Worm (Caenorhabditis elegans) whole organism, L1 larva: ENCODE measurements around the gene ubc-7.

ENCODE experiments used
- C04F5.9 ChIP-seq: sonication (generic microtip); optimal IDR thresholded peaks from 2 replicates; lab custom pipeline; 2016; ENCODE audit warnings: missing genetic modification characterization, missing compliant biosample characterization
- Y116A8C.19 ChIP-seq: sonication (generic microtip); optimal IDR thresholded peaks from 2 replicates; lab custom pipeline; 2016; ENCODE audit warnings: missing compliant biosample characterization, missing genetic modification characterization, borderline replicate concordance
- aha-1 ChIP-seq: fragments of 150-350 bp; optimal IDR thresholded peaks from 2 replicates; lab custom pipeline; 2014; ENCODE audit warnings: missing biosample characterization, missing genetic modification characterization
- aly-2 ChIP-seq: fragments of 150-350 bp; optimal IDR thresholded peaks from 2 replicates; lab custom pipeline; 2014; ENCODE audit warnings: missing biosample characterization, missing genetic modification characterization
- blmp-1 ChIP-seq: fragments of 150-350 bp; optimal IDR thresholded peaks from 2 replicates; lab custom pipeline; 2014; ENCODE audit warnings: missing biosample characterization, missing genetic modification characterization
- ceh-63 ChIP-seq: fragments of 200-800 bp; sonication (Bioruptor generic); optimal IDR thresholded peaks from 2 replicates; lab custom pipeline; 2018; ENCODE audit warnings: mild to moderate bottlenecking, missing genetic modification characterization, missing compliant biosample characterization
- ceh-88 ChIP-seq: fragments of 200-800 bp; sonication (Bioruptor generic); IDR thresholded peaks from 2 replicates; pipeline ENCODE4 v1.3.6; 2022; ENCODE audit warnings: missing genetic modification characterization, missing compliant biosample characterization
- dsc-1 ChIP-seq: sonication (generic microtip); optimal IDR thresholded peaks from 2 replicates; lab custom pipeline; 2016; ENCODE audit warnings: mild to moderate bottlenecking, missing genetic modification characterization, missing compliant biosample characterization
- efl-1 ChIP-seq, 4 experiments: fragments of 150-350 bp; optimal IDR thresholded peaks in 3 of 4; peaks in 1 of 4; 1 replicate in 1 of 4; 2 replicates in 3 of 4; lab custom pipeline; 2014; ENCODE audit warnings: missing biosample characterization in 2 of 4, missing genetic modification characterization in 2 of 4, missing genetic modification reagents in 2 of 4
- efl-3 ChIP-seq: fragments of 200-800 bp; sonication (Bioruptor generic); optimal IDR thresholded peaks from 2 replicates; lab custom pipeline; 2018; ENCODE audit warnings: mild to moderate bottlenecking, missing genetic modification characterization, missing compliant biosample characterization
- elt-2 ChIP-seq: sonication (generic microtip); optimal IDR thresholded peaks from 2 replicates; lab custom pipeline; 2016; ENCODE audit warnings: missing genetic modification characterization, mild to moderate bottlenecking, inconsistent platforms, missing compliant biosample characterization, missing genetic modification reagents
- elt-3 ChIP-seq, 6 experiments: fragments of 150-350 bp in 1 of 6; sonication (generic microtip); optimal IDR thresholded peaks; 2 replicates each; lab custom pipeline; 2017 to 2018; ENCODE audit warnings: missing biosample characterization in 6 of 6, missing genetic modification characterization in 6 of 6, inconsistent platforms in 1 of 6
- fkh-10 ChIP-seq: sonication (generic microtip); optimal IDR thresholded peaks from 2 replicates; lab custom pipeline; 2017; ENCODE audit warnings: missing biosample characterization, missing genetic modification reagents, missing genetic modification characterization
- fkh-8 ChIP-seq: sonication (generic microtip); optimal IDR thresholded peaks from 2 replicates; lab custom pipeline; 2016; ENCODE audit warnings: mild to moderate bottlenecking, missing genetic modification characterization, missing compliant biosample characterization
- hlh-17 ChIP-seq: fragments of 200-800 bp; sonication (Bioruptor generic); optimal IDR thresholded peaks from 2 replicates; lab custom pipeline; 2018; ENCODE audit warnings: missing genetic modification characterization, mild to moderate bottlenecking, missing compliant biosample characterization, moderate library complexity, borderline replicate concordance
- lin-14 ChIP-seq: fragments of 200-800 bp; sonication (Bioruptor generic); optimal IDR thresholded peaks from 2 replicates; lab custom pipeline; 2018; ENCODE audit warnings: mild to moderate bottlenecking, missing genetic modification characterization, moderate library complexity, missing compliant biosample characterization
- lin-35 ChIP-seq, 2 experiments: fragments of 150-350 bp; optimal IDR thresholded peaks; 2 replicates each; lab custom pipeline; 2014; ENCODE audit warnings: missing biosample characterization in 2 of 2, missing genetic modification characterization in 2 of 2, missing genetic modification reagents in 2 of 2
- lsy-2 ChIP-seq, 2 experiments: fragments of 150-350 bp; optimal IDR thresholded peaks; 2 replicates each; lab custom pipeline; 2014; ENCODE audit warnings: missing biosample characterization in 2 of 2, missing genetic modification characterization in 2 of 2
- nhr-20 ChIP-seq: sonication (generic microtip); optimal IDR thresholded peaks from 2 replicates; lab custom pipeline; 2016; ENCODE audit warnings: mild to moderate bottlenecking, missing genetic modification characterization, missing compliant biosample characterization
- nhr-28 ChIP-seq: fragments of 150-350 bp; optimal IDR thresholded peaks from 2 replicates; lab custom pipeline; 2014; ENCODE audit warnings: missing biosample characterization, missing genetic modification characterization
- nhr-76 ChIP-seq: sonication (generic microtip); optimal IDR thresholded peaks from 2 replicates; lab custom pipeline; 2017; ENCODE audit warnings: missing biosample characterization, missing genetic modification characterization
- nhr-84 ChIP-seq: sonication (generic microtip); optimal IDR thresholded peaks from 2 replicates; lab custom pipeline; 2017; ENCODE audit warnings: missing biosample characterization, missing genetic modification characterization
- nhr-85 ChIP-seq: sonication (generic microtip); peaks from one replicate; lab custom pipeline; 2016; ENCODE audit warnings: missing genetic modification characterization, inconsistent platforms, missing compliant biosample characterization
- pax-3 ChIP-seq: fragments of 200-800 bp; sonication (Bioruptor generic); optimal IDR thresholded peaks from 2 replicates; lab custom pipeline; 2018; ENCODE audit warnings: mild to moderate bottlenecking, missing genetic modification characterization, moderate library complexity, missing compliant biosample characterization
- rnt-1 ChIP-seq: sonication (generic microtip); optimal IDR thresholded peaks from 2 replicates; lab custom pipeline; 2016; ENCODE audit warnings: mild to moderate bottlenecking, missing genetic modification characterization, moderate library complexity, missing compliant biosample characterization
- sptf-1 ChIP-seq: fragments of 150-350 bp; optimal IDR thresholded peaks from 2 replicates; lab custom pipeline; 2014; ENCODE audit warnings: missing biosample characterization, missing genetic modification characterization
- sup-37 ChIP-seq: fragments of 200-800 bp; sonication (Bioruptor generic); optimal IDR thresholded peaks from 2 replicates; lab custom pipeline; 2018; ENCODE audit warnings: mild to moderate bottlenecking, missing genetic modification characterization, missing compliant biosample characterization
- tbx-2 ChIP-seq: sonication (generic microtip); optimal IDR thresholded peaks from 2 replicates; lab custom pipeline; 2016; ENCODE audit warnings: missing genetic modification characterization, missing compliant biosample characterization
- unc-30 ChIP-seq: sonication (generic microtip); optimal IDR thresholded peaks from 2 replicates; lab custom pipeline; 2017; ENCODE audit warnings: missing biosample characterization, missing genetic modification characterization
- unc-98 ChIP-seq: fragments of 200-800 bp; sonication (Bioruptor generic); IDR thresholded peaks from 2 replicates; pipeline ENCODE4 v1.3.6; 2022; ENCODE audit warnings: missing genetic modification characterization, missing compliant biosample characterization
- xbp-1 ChIP-seq: sonication (generic microtip); optimal IDR thresholded peaks from 2 replicates; lab custom pipeline; 2016; ENCODE audit warnings: missing genetic modification characterization, missing compliant biosample characterization
- ztf-4 ChIP-seq: fragments of 150-350 bp; optimal IDR thresholded peaks from 2 replicates; lab custom pipeline; 2014; ENCODE audit warnings: missing biosample characterization, missing genetic modification characterization

ubc-7 gene

ce11 chrIII:9655802-9656201, 24.8 kb upstream of the ubc-7 start, which contains the start of gene C15H7.4:
Gene C15H7.4 (minus strand): TSS chrIII:9655902.
- no peak for TF ChIP-seq ceh-88
- no peak for TF ChIP-seq rnt-1 (tag; lab: Kevin White, UChicago)
- no peak for TF ChIP-seq nhr-76 (tag; lab: Kevin White, UChicago)
- TF ChIP-seq fkh-8, result no peak
- TF ChIP-seq aly-2, result no peak
- no peak for TF ChIP-seq nhr-28 (tag; lab: Kevin White, UChicago)
- no peak for TF ChIP-seq lsy-2 (tag; optimal IDR thresholded peaks at IDR 0.05; lab: Kevin White, UChicago)
- TF ChIP-seq pax-3, result no peak
- no peak for TF ChIP-seq dsc-1 (tag; lab: Kevin White, UChicago)

ce11 chrIII:9651871-9652270, 20.9 kb upstream of the ubc-7 start, which contains the start of gene C15H7.3:
Gene C15H7.3 (minus strand): TSS chrIII:9651971.
- TF ChIP-seq unc-98 (no peak), ztf-4 (tag; lab: Kevin White, UChicago) (no peak), lin-35 (GFP tag; optimal IDR thresholded peaks at IDR 0.05; lab: Kevin White, UChicago) (no peak), nhr-20 (tag; lab: Kevin White, UChicago) (no peak), pax-3 (no peak), fkh-8 (no peak), tbx-2 (tag; lab: Kevin White, UChicago) (no peak), sup-37 (GFP tag; lab: Kevin White, UChicago) (no peak), aha-1 (tag; lab: Kevin White, UChicago) (no peak), xbp-1 (tag; lab: Kevin White, UChicago) (no peak), Y116A8C.19 (tag; lab: Kevin White, UChicago) (no peak), lsy-2 (tag; optimal IDR thresholded peaks at IDR 0.05; lab: Kevin White, UChicago) (no peak)

ce11 chrIII:9646440-9647021, 15.6 kb upstream of the ubc-7 start:
- peak in 1 of 6 experiments; percentile 7 for TF ChIP-seq elt-3 (tag; optimal IDR thresholded peaks at IDR 0.05; lab: Kevin White, UChicago)
- peak; percentile 100 for TF ChIP-seq blmp-1
- TF ChIP-seq elt-2 (tag; lab: Kevin White, UChicago), result no peak
- no peak for TF ChIP-seq hlh-17 (GFP tag; lab: Kevin White, UChicago)

- no peak for TF ChIP-seq nhr-84
- TF ChIP-seq ztf-4 (tag; lab: Kevin White, UChicago), result no peak
- TF ChIP-seq blmp-1, result peak; percentile 93
- TF ChIP-seq sptf-1 (tag; lab: Kevin White, UChicago), result no peak
- TF ChIP-seq ceh-63 (GFP tag; lab: Kevin White, UChicago), result no peak
- peak in 1 of 6 experiments; percentile 38 for TF ChIP-seq elt-3 (tag; optimal IDR thresholded peaks at IDR 0.05; lab: Kevin White, UChicago)
- TF ChIP-seq unc-30 (tag; lab: Kevin White, UChicago), result no peak
- no peak for TF ChIP-seq efl-3 (GFP tag; lab: Kevin White, UChicago)
Observed at ce11 chrIII:9645099-9645498, 14.1 kb upstream of the ubc-7 start.

- TF ChIP-seq lin-14 (GFP tag; lab: Kevin White, UChicago), result no peak
- TF ChIP-seq nhr-85 (tag; lab: Kevin White, UChicago), result peak; percentile 12
- TF ChIP-seq, all 84 proteins: peak for 1
Observed at ce11 chrIII:9642110-9642509, 11.1 kb upstream of the ubc-7 start.

- peak; percentile 96 for TF ChIP-seq blmp-1
- no peak for TF ChIP-seq nhr-85 (tag; lab: Kevin White, UChicago)
- TF ChIP-seq C04F5.9, result no peak
- no peak for TF ChIP-seq efl-1 (optimal IDR thresholded peaks at IDR 0.05; lab: Kevin White, UChicago)
- peak in 1 of 2 experiments; percentile 51 for TF ChIP-seq efl-1 (GFP tag; optimal IDR thresholded peaks at IDR 0.05 in 1 of 2; lab: Kevin White, UChicago)
- TF ChIP-seq fkh-10, result no peak
- TF ChIP-seq, all 84 proteins: peak for 2
Observed at ce11 chrIII:9639281-9640050, 8.5 kb upstream of the ubc-7 start.
